Fruit fly (Drosophila melanogaster): Measurements from ENCODE around the gene vkg.

Gene vkg

DNA sequence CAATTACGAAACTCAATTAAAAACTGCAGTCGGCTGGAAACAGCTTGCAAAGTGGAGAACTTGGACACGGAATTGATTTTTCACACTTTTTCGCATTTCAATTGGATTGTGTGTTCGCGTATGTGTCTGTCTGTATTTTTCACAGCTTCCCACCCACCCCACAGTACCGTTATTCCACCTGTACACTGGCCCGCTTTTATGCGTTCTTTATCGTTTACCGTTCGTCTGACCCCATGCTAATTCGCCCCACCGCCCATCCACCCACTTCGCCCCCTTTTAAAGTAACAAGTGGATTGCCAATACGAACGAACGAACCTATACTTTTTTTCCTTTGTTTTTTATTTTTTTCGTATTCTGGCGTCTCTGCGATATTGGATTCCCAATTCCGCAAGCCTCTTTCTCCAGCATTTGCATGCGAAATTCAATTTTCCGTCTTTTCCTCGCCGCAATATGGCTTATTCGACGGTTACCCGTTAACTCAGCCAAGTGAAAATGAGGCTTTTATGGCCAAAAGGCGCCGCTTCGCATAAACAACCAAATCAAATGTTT lies 45.8 kb downstream of the vkg start:
- TF ChIP-seq CG15336 (GFP tag; IDR thresholded peaks at IDR 0.05): no peak
- no peak for TF ChIP-seq fkh (GFP tag; optimal IDR thresholded peaks at IDR 0.05)
- no peak for TF ChIP-seq vri (GFP tag; optimal IDR thresholded peaks at IDR 0.05)
- TF ChIP-seq Smox (GFP tag; optimal IDR thresholded peaks at IDR 0.05): no peak
- no peak for TF ChIP-seq CG11762 (GFP tag; optimal IDR thresholded peaks at IDR 0.05; ENCODE audit: insufficient read depth)
- TF ChIP-seq Eip78C (GFP tag): no peak
- no peak for TF ChIP-seq esn (GFP tag; optimal IDR thresholded peaks at IDR 0.05)
- TF ChIP-seq dac (GFP tag; optimal IDR thresholded peaks at IDR 0.05): no peak
- TF ChIP-seq fd85E (GFP tag; optimal IDR thresholded peaks at IDR 0.05): no peak
- TF ChIP-seq OdsH (GFP tag; optimal IDR thresholded peaks at IDR 0.05): no peak
- TF ChIP-seq Lpt (GFP tag; optimal IDR thresholded peaks at IDR 0.05): no peak

DNA sequence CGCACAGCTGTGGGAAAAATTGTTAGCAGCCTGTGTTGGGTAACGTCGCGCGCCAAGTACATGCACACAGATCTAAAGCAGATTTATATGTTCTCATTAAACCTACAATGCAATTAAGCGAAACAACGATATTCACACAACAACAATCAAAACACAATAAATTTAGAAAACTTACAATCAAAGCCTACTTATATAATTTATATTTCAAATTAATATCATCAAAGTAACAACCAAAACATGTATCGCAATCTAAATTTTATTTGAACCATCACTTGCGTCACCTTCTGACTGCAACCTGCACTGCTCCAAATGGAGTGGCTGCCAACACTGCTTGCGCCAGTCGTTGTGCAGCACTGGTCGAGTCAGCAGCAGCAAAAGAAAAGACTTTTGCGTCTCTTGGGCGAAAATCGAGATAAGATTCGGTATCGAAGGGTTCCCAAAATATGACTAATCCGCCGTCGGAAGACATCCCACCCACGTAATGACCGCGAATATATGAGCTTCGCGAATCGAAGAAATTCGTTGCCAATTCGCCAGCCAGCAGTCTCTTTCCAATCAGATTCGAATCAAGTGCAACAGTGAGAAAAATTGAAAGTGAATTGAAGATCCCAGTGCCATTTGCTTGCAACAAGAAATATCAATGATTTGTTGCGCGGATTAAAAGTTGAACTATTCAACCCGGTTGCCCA lies 46.6 kb downstream of the vkg start, which contains the start of the genes CG8892 and CG34126:
Gene CG8892, minus strand, starts transcription at position 315 of the 689 bp plus-strand sequence.
Gene CG34126, plus strand, starts transcription at position 337 of the 689 bp plus-strand sequence.
- TF ChIP-seq Eip78C (GFP tag): peak; percentile 98
- peak; percentile 90 for TF ChIP-seq fd85E (GFP tag; optimal IDR thresholded peaks at IDR 0.05)
- peak; percentile 99 for TF ChIP-seq CG10631 (GFP tag; optimal IDR thresholded peaks at IDR 0.05)
- peak; percentile 95 for TF ChIP-seq Met (GFP tag; optimal IDR thresholded peaks at IDR 0.05)
- peak; percentile 96 for TF ChIP-seq Hr4 (GFP tag; optimal IDR thresholded peaks at IDR 0.05)
- peak; percentile 88 for TF ChIP-seq CG6854 (GFP tag; optimal IDR thresholded peaks at IDR 0.05)
- peak; percentile 98 for TF ChIP-seq acj6 (GFP tag; optimal IDR thresholded peaks at IDR 0.05)
- TF ChIP-seq Sox102F (GFP tag; optimal IDR thresholded peaks at IDR 0.05): peak; percentile 96
- peak; percentile 97 for TF ChIP-seq Sox14 (GFP tag; optimal IDR thresholded peaks at IDR 0.05)
- peak; percentile 93 for TF ChIP-seq CG6163 (GFP tag; IDR thresholded peaks at IDR 0.05)
- peak; percentile 98 for TF ChIP-seq pdm3 (GFP tag; optimal IDR thresholded peaks at IDR 0.05)
- TF ChIP-seq CG11294 (GFP tag; IDR thresholded peaks at IDR 0.05): peak; percentile 88
- TF ChIP-seq CG10669 (GFP tag; optimal IDR thresholded peaks at IDR 0.05): peak; percentile 95
- peak; percentile 95 for TF ChIP-seq CG8632 (GFP tag; optimal IDR thresholded peaks at IDR 0.05)
- TF ChIP-seq Sox15 (GFP tag; optimal IDR thresholded peaks at IDR 0.05): peak; percentile 98
- peak; percentile 84 for TF ChIP-seq CG15336 (GFP tag; IDR thresholded peaks at IDR 0.05)
- TF ChIP-seq CG8119 (GFP tag; IDR thresholded peaks at IDR 0.05): peak; percentile 88
- TF ChIP-seq Ets21C (GFP tag; optimal IDR thresholded peaks at IDR 0.05): peak; percentile 97
- TF ChIP-seq Eip93F (GFP tag; optimal IDR thresholded peaks at IDR 0.05): peak; percentile 87
- TF ChIP-seq ss (GFP tag; optimal IDR thresholded peaks at IDR 0.05): peak; percentile 85 to 95
- TF ChIP-seq spab (GFP tag; optimal IDR thresholded peaks at IDR 0.05): peak; percentile 91
- TF ChIP-seq CG11902 (GFP tag; optimal IDR thresholded peaks at IDR 0.05): peak; percentile 98
- peak; percentile 96 for TF ChIP-seq dac (GFP tag; optimal IDR thresholded peaks at IDR 0.05)
- peak; percentile 99 for TF ChIP-seq CG31627 (GFP tag; optimal IDR thresholded peaks at IDR 0.05)
- TF ChIP-seq Smox (GFP tag; optimal IDR thresholded peaks at IDR 0.05): peak; percentile 96
- peak; percentile 97 for TF ChIP-seq svp (GFP tag)
- TF ChIP-seq Blimp-1 (GFP tag; optimal IDR thresholded peaks at IDR 0.05): peak; percentile 92
- peak; percentile 98 for TF ChIP-seq CG3919 (GFP tag; optimal IDR thresholded peaks at IDR 0.05)
- TF ChIP-seq CG9139 (GFP tag; optimal IDR thresholded peaks at IDR 0.05): peak; percentile 80
- peak; percentile 89 for TF ChIP-seq dsx (GFP tag; optimal IDR thresholded peaks at IDR 0.05; ENCODE audit: poor library complexity, severe bottlenecking)
- TF ChIP-seq CG6792 (GFP tag; optimal IDR thresholded peaks at IDR 0.05): peak; percentile 95
- peak; percentile 98 for TF ChIP-seq Hr39 (GFP tag; optimal IDR thresholded peaks at IDR 0.05)
- peak; percentile 90 for TF ChIP-seq Lpt (GFP tag; optimal IDR thresholded peaks at IDR 0.05)
- peak; percentile 98 for TF ChIP-seq esn (GFP tag; optimal IDR thresholded peaks at IDR 0.05)
- peak; percentile 81 for TF ChIP-seq CG6276 (GFP tag; optimal IDR thresholded peaks at IDR 0.05)
- TF ChIP-seq OdsH (GFP tag; optimal IDR thresholded peaks at IDR 0.05): peak; percentile 99
- no peak for TF ChIP-seq Hr38 (GFP tag; optimal IDR thresholded peaks at IDR 0.05)
- peak; percentile 96 for TF ChIP-seq Eip75B (GFP tag; optimal IDR thresholded peaks at IDR 0.05)
- peak; percentile 98 for TF ChIP-seq cyc (GFP tag; optimal IDR thresholded peaks at IDR 0.05)
- TF ChIP-seq CG8319 (GFP tag; optimal IDR thresholded peaks at IDR 0.05): peak; percentile 96
- peak; percentile 87 for TF ChIP-seq CG1621 (tag; optimal IDR thresholded peaks at IDR 0.05)
- peak; percentile 96 for TF ChIP-seq fd59A (GFP tag; optimal IDR thresholded peaks at IDR 0.05)
- TF ChIP-seq CG32006 (GFP tag; optimal IDR thresholded peaks at IDR 0.05): peak; percentile 97
- TF ChIP-seq net (GFP tag; optimal IDR thresholded peaks at IDR 0.05): peak; percentile 94

All from whole organism, prepupa.